Fruit fly (Drosophila melanogaster): ENCODE measurements around the gene Alr.

The Alr gene

dm6 chrX:19750626-19751149 is 2.6 kb downstream of the Alr start, which contains the start of gene Abcd3:
TSS of gene Abcd3 (plus strand) at chrX:19750770.
- peak; percentile 58 for TF ChIP-seq noc (tag; optimal IDR thresholded peaks at IDR 0.05)

dm6 chrX:19752344-19752743 is 4.2 kb downstream of the Alr start:
- TF ChIP-seq noc (tag; optimal IDR thresholded peaks at IDR 0.05), result no peak

dm6 chrX:19753710-19754109 is 5.6 kb downstream of the Alr start:
- TF ChIP-seq noc (tag; optimal IDR thresholded peaks at IDR 0.05), result no peak

- peak; percentile 45 for TF ChIP-seq noc (tag; optimal IDR thresholded peaks at IDR 0.05)
These were observed 6.1 kb downstream of the Alr start for dm6 chrX:19754152-19754579.

dm6 chrX:19754705-19755403 is 6.7 kb downstream of the Alr start:
- no peak for TF ChIP-seq noc (tag; optimal IDR thresholded peaks at IDR 0.05)

dm6 chrX:19762167-19762566 is 14.1 kb downstream of the Alr start:
- TF ChIP-seq noc (tag; optimal IDR thresholded peaks at IDR 0.05), result no peak

- TF ChIP-seq noc (tag; optimal IDR thresholded peaks at IDR 0.05), result no peak
These were observed 15.4 kb downstream of the Alr start for dm6 chrX:19763440-19764002.

- TF ChIP-seq noc (tag; optimal IDR thresholded peaks at IDR 0.05), result no peak
These were observed 16.8 kb downstream of the Alr start, which contains the start of gene CG12702 for dm6 chrX:19764824-19765489. TSS of gene CG12702 (minus strand) at chrX:19764874.

- TF ChIP-seq noc (tag; optimal IDR thresholded peaks at IDR 0.05), result no peak
These were observed 17.5 kb downstream of the Alr start for dm6 chrX:19765490-19766212.

- no peak for TF ChIP-seq noc (tag; optimal IDR thresholded peaks at IDR 0.05)
These were observed 21.9 kb downstream of the Alr start for dm6 chrX:19769821-19770519.

dm6 chrX:19772002-19772622 is 24.0 kb downstream of the Alr start:
- no peak for TF ChIP-seq noc (tag; optimal IDR thresholded peaks at IDR 0.05)

- no peak for TF ChIP-seq noc (tag; optimal IDR thresholded peaks at IDR 0.05)
These were observed 25.9 kb downstream of the Alr start for dm6 chrX:19773734-19774702.

- TF ChIP-seq noc (tag; optimal IDR thresholded peaks at IDR 0.05), result no peak
These were observed 27.0 kb downstream of the Alr start for dm6 chrX:19775055-19775645.

All from whole organism, larva.